Fruit fly (Drosophila melanogaster) whole organism, embryonic: Measurements from ENCODE around the gene CG46465.

Experiments
- Antp ChIP-seq: fragments of 200-800 bp; sonication (Bioruptor generic); optimal IDR thresholded peaks from 3 replicates; lab custom pipeline; 2016; ENCODE audit warnings: missing biosample characterization, missing genetic modification characterization
- Asciz ChIP-seq: fragments of 200-800 bp; sonication (Bioruptor generic); optimal IDR thresholded peaks from 2 replicates; lab custom pipeline; 2017; ENCODE audit warnings: missing biosample characterization, mild to moderate bottlenecking, missing genetic modification characterization, missing genetic modification reagents
- Atf6 ChIP-seq: fragments of 200-800 bp; sonication (Bioruptor generic); IDR thresholded peaks from 2 replicates; pipeline ENCODE4 v1.3.6; 2022; ENCODE audit warnings: missing biosample characterization, missing genetic modification characterization
- Awh ChIP-seq: fragments of 200-800 bp; sonication (Bioruptor generic); IDR thresholded peaks from 2 replicates; pipeline ENCODE4, ENCODE4 v1.3.6; 2022; ENCODE audit warnings: missing biosample characterization, missing genetic modification characterization
- Bdp1 ChIP-seq: fragments of 200-800 bp; sonication (Bioruptor generic); optimal IDR thresholded peaks from 3 replicates; lab custom pipeline; 2016; ENCODE audit warnings: missing biosample characterization, missing genetic modification characterization
- CG10267 ChIP-seq: fragments of 200-800 bp; sonication (Bioruptor generic); optimal IDR thresholded peaks from 2 replicates; lab custom pipeline; 2018; ENCODE audit warnings: missing biosample characterization, mild to moderate bottlenecking, missing genetic modification characterization, moderate library complexity
- CG12942 ChIP-seq: fragments of 200-800 bp; sonication (Bioruptor generic); optimal IDR thresholded peaks from 3 replicates; lab custom pipeline; 2016; ENCODE audit warnings: missing biosample characterization, missing genetic modification characterization
- CG14441 ChIP-seq: fragments of 200-800 bp; sonication (Bioruptor generic); IDR thresholded peaks from 2 replicates; pipeline ENCODE4 v1.3.6; 2022; ENCODE audit warnings: missing biosample characterization, missing genetic modification characterization
- CG14667 ChIP-seq: fragments of 200-800 bp; sonication (Bioruptor generic); IDR thresholded peaks from 2 replicates; pipeline ENCODE4 v1.3.6; 2022; ENCODE audit warnings: missing biosample characterization, missing genetic modification characterization
- CG15011 ChIP-seq: fragments of 200-800 bp; sonication (Bioruptor generic); optimal IDR thresholded peaks from 3 replicates; lab custom pipeline; 2018; ENCODE audit warnings: missing biosample characterization, mild to moderate bottlenecking, missing genetic modification characterization
- CG15073 ChIP-seq: fragments of 200-800 bp; sonication (Bioruptor generic); optimal IDR thresholded peaks from 2 replicates; lab custom pipeline; 2016; ENCODE audit warnings: missing biosample characterization, missing genetic modification characterization
- CG1529 ChIP-seq: fragments of 200-800 bp; sonication (Bioruptor generic); optimal IDR thresholded peaks from 3 replicates; lab custom pipeline; 2018; ENCODE audit warnings: missing biosample characterization, missing genetic modification characterization
- CG1792 ChIP-seq: fragments of 200-800 bp; sonication (Bioruptor generic); optimal IDR thresholded peaks from 2 replicates; lab custom pipeline; 2016; ENCODE audit warnings: missing biosample characterization, missing genetic modification characterization
- CG1832 ChIP-seq: fragments of 200-800 bp; sonication (Bioruptor generic); optimal IDR thresholded peaks from 2 replicates; lab custom pipeline; 2017; ENCODE audit warnings: missing biosample characterization, mild to moderate bottlenecking, missing genetic modification characterization, inconsistent platforms
- CG31388 ChIP-seq: fragments of 200-800 bp; sonication (Bioruptor generic); optimal IDR thresholded peaks from 2 replicates; lab custom pipeline; 2016; ENCODE audit warnings: missing biosample characterization, missing genetic modification characterization
- CG32532 ChIP-seq: fragments of 200-800 bp; sonication (Bioruptor generic); IDR thresholded peaks from 2 replicates; pipeline ENCODE4 v1.3.6; 2022; ENCODE audit warnings: missing biosample characterization, missing genetic modification characterization
- CG3407 ChIP-seq: fragments of 200-800 bp; sonication (Bioruptor generic); optimal IDR thresholded peaks from 2 replicates; lab custom pipeline; 2018; ENCODE audit warnings: missing biosample characterization, mild to moderate bottlenecking, missing genetic modification characterization
- CG3838 ChIP-seq: fragments of 200-800 bp; sonication (Bioruptor generic); optimal IDR thresholded peaks from 3 replicates; lab custom pipeline; 2016; ENCODE audit warnings: missing biosample characterization, missing genetic modification characterization
- CG3847 ChIP-seq: fragments of 200-800 bp; sonication (Bioruptor generic); IDR thresholded peaks from 2 replicates; pipeline ENCODE4 v1.3.6; 2022; ENCODE audit warnings: missing biosample characterization, missing genetic modification characterization
- CG4424 ChIP-seq: fragments of 200-800 bp; sonication (Bioruptor generic); optimal IDR thresholded peaks from 3 replicates; lab custom pipeline; 2016; ENCODE audit warnings: missing biosample characterization, missing genetic modification characterization
- CG4617 ChIP-seq: fragments of 200-800 bp; sonication (Bioruptor generic); optimal IDR thresholded peaks from 3 replicates; lab custom pipeline; 2016; ENCODE audit warnings: missing biosample characterization, missing genetic modification characterization, borderline replicate concordance
- CG4730 ChIP-seq: fragments of 200-800 bp; sonication (Bioruptor generic); IDR thresholded peaks from 2 replicates; pipeline ENCODE4 v1.3.6; 2022; ENCODE audit warnings: missing biosample characterization, missing genetic modification characterization
- CG5245 ChIP-seq: fragments of 200-800 bp; sonication (Bioruptor generic); optimal IDR thresholded peaks from 3 replicates; lab custom pipeline; 2016; ENCODE audit warnings: missing biosample characterization, missing genetic modification characterization
- CG6813 ChIP-seq: fragments of 200-800 bp; sonication (Bioruptor generic); optimal IDR thresholded peaks from 2 replicates; lab custom pipeline; 2017; ENCODE audit warnings: missing biosample characterization, missing genetic modification characterization, mild to moderate bottlenecking, moderate library complexity, missing genetic modification reagents
- CG7839 ChIP-seq: fragments of 200-800 bp; sonication (Bioruptor generic); optimal IDR thresholded peaks from 3 replicates; lab custom pipeline; 2018; ENCODE audit warnings: missing biosample characterization, mild to moderate bottlenecking, missing genetic modification characterization, moderate library complexity
- CG7928 ChIP-seq: fragments of 200-800 bp; sonication (Bioruptor generic); optimal IDR thresholded peaks from 2 replicates; lab custom pipeline; 2017; ENCODE audit warnings: missing biosample characterization, mild to moderate bottlenecking, missing genetic modification characterization
- CG8478 ChIP-seq: fragments of >200 bp; optimal IDR thresholded peaks from 2 replicates; lab custom pipeline; 2018
- Fer3 ChIP-seq: fragments of 200-800 bp; sonication (Bioruptor generic); optimal IDR thresholded peaks from 2 replicates; lab custom pipeline; 2018; ENCODE audit warnings: missing biosample characterization, mild to moderate bottlenecking, missing genetic modification characterization, moderate library complexity
- HmgD ChIP-seq: fragments of 200-800 bp; sonication (Bioruptor generic); optimal IDR thresholded peaks from 3 replicates; lab custom pipeline; 2016; ENCODE audit warnings: missing biosample characterization, missing genetic modification characterization
- Hr39 ChIP-seq: fragments of >200 bp; optimal IDR thresholded peaks from 2 replicates; lab custom pipeline; 2017
- Kr ChIP-seq: fragments of 200-800 bp; sonication (Bioruptor generic); optimal IDR thresholded peaks from 2 replicates; lab custom pipeline; 2017; ENCODE audit warnings: missing biosample characterization, mild to moderate bottlenecking, missing genetic modification characterization
- Lpt ChIP-seq: fragments of >200 bp; optimal IDR thresholded peaks from 2 replicates; lab custom pipeline; 2018; ENCODE audit warnings: missing biosample characterization, missing genetic modification characterization
- MESR4 ChIP-seq: fragments of 200-800 bp; sonication (Bioruptor generic); optimal IDR thresholded peaks from 2 replicates; lab custom pipeline; 2018; ENCODE audit warnings: missing biosample characterization, mild to moderate bottlenecking, missing genetic modification characterization, moderate library complexity
- Nf-YB ChIP-seq: fragments of 200-800 bp; sonication (Bioruptor generic); optimal IDR thresholded peaks from 3 replicates; lab custom pipeline; 2019; ENCODE audit warnings: missing biosample characterization, mild to moderate bottlenecking, missing genetic modification characterization, moderate library complexity
- Sry-β ChIP-seq: fragments of 200-800 bp; sonication (Bioruptor generic); optimal IDR thresholded peaks from 2 replicates; lab custom pipeline; 2018; ENCODE audit warnings: missing biosample characterization, mild to moderate bottlenecking, missing genetic modification characterization, moderate library complexity
- TFAM ChIP-seq: fragments of 200-800 bp; sonication (Bioruptor generic); optimal IDR thresholded peaks from 2 replicates; lab custom pipeline; 2017; ENCODE audit warnings: missing biosample characterization, missing genetic modification characterization, inconsistent platforms
- chif ChIP-seq, 2 experiments: fragments of 200-800 bp; sonication (Bioruptor generic); optimal IDR thresholded peaks; 3 replicates each; lab custom pipeline; 2016; ENCODE audit warnings: missing biosample characterization in 2 of 2, missing genetic modification characterization in 2 of 2
- dimm ChIP-seq: fragments of 200-800 bp; sonication (Bioruptor generic); IDR thresholded peaks from 2 replicates; pipeline ENCODE4 v1.3.6; 2022; ENCODE audit warnings: missing biosample characterization, missing genetic modification characterization
- ewg ChIP-seq: fragments of 200-800 bp; sonication (Bioruptor generic); optimal IDR thresholded peaks from 3 replicates; lab custom pipeline; 2017; ENCODE audit warnings: mild to moderate bottlenecking, missing biosample characterization, missing genetic modification reagents, missing genetic modification characterization
- fd64A ChIP-seq: fragments of 200-800 bp; sonication (Bioruptor generic); optimal IDR thresholded peaks from 3 replicates; lab custom pipeline; 2018; ENCODE audit warnings: missing biosample characterization, mild to moderate bottlenecking, missing genetic modification characterization
- gcm2 ChIP-seq: fragments of 200-800 bp; sonication (Bioruptor generic); optimal IDR thresholded peaks from 2 replicates; lab custom pipeline; 2016; ENCODE audit warnings: missing biosample characterization, missing genetic modification characterization
- gfzf ChIP-seq: fragments of 200-800 bp; sonication (Bioruptor generic); optimal IDR thresholded peaks from 2 replicates; lab custom pipeline; 2016; ENCODE audit warnings: missing biosample characterization, mild to moderate bottlenecking, missing genetic modification characterization, moderate library complexity
- hkb ChIP-seq, 2 experiments: fragments of 200-800 bp in 1 of 2; fragments of >200 bp in 1 of 2; sonication (Bioruptor generic) in 1 of 2; IDR thresholded peaks in 1 of 2; optimal IDR thresholded peaks in 1 of 2; 2 replicates each; pipeline versions ENCODE4 v1.3.6 to Lab custom; 2017 to 2022; ENCODE audit warnings: missing biosample characterization in 1 of 2, missing genetic modification characterization in 1 of 2
- ind ChIP-seq: fragments of 200-800 bp; sonication (Bioruptor generic); optimal IDR thresholded peaks from 3 replicates; lab custom pipeline; 2016; ENCODE audit warnings: missing biosample characterization, missing genetic modification characterization
- insv ChIP-seq, 2 experiments: fragments of 200-800 bp; sonication (Bioruptor generic); optimal IDR thresholded peaks; 3 replicates each; lab custom pipeline; 2016 to 2018; ENCODE audit warnings: missing biosample characterization in 2 of 2, missing genetic modification characterization in 2 of 2
- jigr1 ChIP-seq: fragments of 200-800 bp; sonication (Bioruptor generic); IDR thresholded peaks from 3 replicates; pipeline ENCODE4 v1.3.6; 2022; ENCODE audit warnings: missing biosample characterization, missing genetic modification characterization
- kni ChIP-seq: fragments of 200-800 bp; sonication (Bioruptor generic); optimal IDR thresholded peaks from 3 replicates; lab custom pipeline; 2017; ENCODE audit warnings: mild to moderate bottlenecking, missing biosample characterization, missing genetic modification reagents, missing genetic modification characterization
- mam ChIP-seq: fragments of 200-800 bp; sonication (Bioruptor generic); optimal IDR thresholded peaks from 3 replicates; lab custom pipeline; 2016; ENCODE audit warnings: missing biosample characterization, missing genetic modification characterization
- oc ChIP-seq: fragments of 200-800 bp; sonication (Bioruptor generic); optimal IDR thresholded peaks from 2 replicates; lab custom pipeline; 2018; ENCODE audit warnings: missing biosample characterization, mild to moderate bottlenecking, missing genetic modification characterization, moderate library complexity
- tna ChIP-seq: fragments of 200-800 bp; sonication (Bioruptor generic); IDR thresholded peaks from 2 replicates; pipeline ENCODE4 v1.3.6; 2022; ENCODE audit warnings: missing biosample characterization, missing genetic modification characterization; ENCODE audit not compliant: partially characterized antibody
- ttk ChIP-seq: fragments of 200-800 bp; sonication (Bioruptor generic); IDR thresholded peaks from 2 replicates; pipeline ENCODE4 v2.1.2; 2022; ENCODE audit warnings: missing biosample characterization, missing genetic modification characterization

CG46465 gene

dm6 chr2L:18957142-18957674, 35.1 kb upstream of the CG46465 start, which contains the start of gene Bhmt (continued):
- no peak for TF ChIP-seq oc (tag; lab: Kevin White, UChicago)
- TF ChIP-seq Awh (GFP tag; lab: Robert Waterston, UW) = no peak; the same call in 1 of the 2 replicates
- TF ChIP-seq CG32532 (GFP tag; lab: Robert Waterston, UW) = peak; percentile 86
- TF ChIP-seq jigr1 (GFP tag; lab: Robert Waterston, UW) = no peak
- peak; percentile 21 for TF ChIP-seq mam
- no peak for TF ChIP-seq chif (GFP tag; optimal IDR thresholded peaks at IDR 0.05; lab: Kevin White, UChicago)
- peak; percentile 62 for TF ChIP-seq ind
- TF ChIP-seq CG7839 (tag; lab: Kevin White, UChicago) = peak; percentile 84
- TF ChIP-seq Sry-β (GFP tag; lab: Kevin White, UChicago) = no peak
- peak; percentile 40 for TF ChIP-seq Nf-YB (GFP tag; lab: Kevin White, UChicago)
- no peak for TF ChIP-seq Bdp1 (GFP tag; lab: Kevin White, UChicago)
- TF ChIP-seq gcm2 (GFP tag; lab: Kevin White, UChicago) = no peak
- TF ChIP-seq ewg (GFP tag; lab: Kevin White, UChicago) = no peak
- TF ChIP-seq insv (GFP tag; optimal IDR thresholded peaks at IDR 0.05; lab: Kevin White, UChicago) = no peak
- no peak for TF ChIP-seq CG3838
- no peak for TF ChIP-seq tna (GFP tag; lab: Robert Waterston, UW)
- TF ChIP-seq Lpt = no peak
- no peak for TF ChIP-seq hkb (optimal IDR thresholded peaks at IDR 0.05; lab: Kevin White, UChicago)
- peak; percentile 73 for TF ChIP-seq hkb (GFP tag; IDR thresholded peaks at IDR 0.05; lab: Robert Waterston, UW)
- peak; percentile 60 for TF ChIP-seq CG3847 (GFP tag; lab: Robert Waterston, UW)
- no peak for TF ChIP-seq Kr (GFP tag; lab: Kevin White, UChicago)
- no peak for TF ChIP-seq HmgD
- TF ChIP-seq Atf6 (GFP tag; lab: Robert Waterston, UW) = peak; percentile 73
- no peak for TF ChIP-seq MESR4 (GFP tag; lab: Kevin White, UChicago)
- peak; percentile 60 for TF ChIP-seq CG6813 (GFP tag; lab: Kevin White, UChicago)
- no peak for TF ChIP-seq CG8478 (lab: Kevin White, UChicago)
- peak; percentile 6 for TF ChIP-seq CG7928 (GFP tag; lab: Kevin White, UChicago)
- peak; percentile 34 for TF ChIP-seq Asciz (GFP tag; lab: Kevin White, UChicago)
- peak; percentile 11 for TF ChIP-seq CG15011 (GFP tag; lab: Kevin White, UChicago)
- peak; percentile 78 for TF ChIP-seq CG14441 (GFP tag; lab: Robert Waterston, UW)
- no peak for TF ChIP-seq CG1792 (GFP tag; lab: Kevin White, UChicago)
- peak; percentile 11 for TF ChIP-seq CG12942
- TF ChIP-seq CG14667 (GFP tag; lab: Robert Waterston, UW) = peak; percentile 56
- no peak for TF ChIP-seq CG15073 (GFP tag; lab: Kevin White, UChicago)
- TF ChIP-seq CG10267 (tag; lab: Kevin White, UChicago) = peak; percentile 66
- no peak for TF ChIP-seq TFAM (GFP tag; lab: Kevin White, UChicago)
- TF ChIP-seq CG4424 (GFP tag; lab: Kevin White, UChicago) = peak; percentile 45
- no peak for TF ChIP-seq CG4617
- TF ChIP-seq Antp (GFP tag; lab: Kevin White, UChicago) = no peak
- TF ChIP-seq ttk (GFP tag; lab: Robert Waterston, UW) = no peak
- no peak for TF ChIP-seq dimm (GFP tag; lab: Robert Waterston, UW)
- TF ChIP-seq Hr39 (lab: Kevin White, UChicago) = no peak
- TF ChIP-seq CG1832 (GFP tag; lab: Kevin White, UChicago) = no peak
- no peak for TF ChIP-seq kni
- TF ChIP-seq fd64A (GFP tag; lab: Kevin White, UChicago) = no peak
- TF ChIP-seq Fer3 (tag; lab: Kevin White, UChicago) = peak; percentile 85
- TF ChIP-seq CG31388 (GFP tag; lab: Kevin White, UChicago) = no peak
- TF ChIP-seq CG4730 (GFP tag; lab: Robert Waterston, UW) = peak; percentile 42; the same call in 1 of the 2 replicates
- no peak for TF ChIP-seq gfzf
- TF ChIP-seq CG3407 (GFP tag; lab: Kevin White, UChicago) = peak; percentile 8
- TF ChIP-seq CG5245 (GFP tag; lab: Kevin White, UChicago) = no peak
- TF ChIP-seq CG1529 = no peak
